Fruit fly (Drosophila melanogaster) whole organism, embryonic: ENCODE measurements around the gene Grx5.

Experiments
- Asciz ChIP-seq: fragments of 200-800 bp; sonication (Bioruptor generic); optimal IDR thresholded peaks from 2 replicates; lab custom pipeline; 2017; ENCODE audit warnings: missing biosample characterization, mild to moderate bottlenecking, missing genetic modification characterization, missing genetic modification reagents
- C15 ChIP-seq: fragments of 200-800 bp; sonication (Bioruptor generic); IDR thresholded peaks from 3 replicates; pipeline ENCODE4 v1.3.6; 2022; ENCODE audit warnings: missing biosample characterization, missing genetic modification characterization
- CG10274 ChIP-seq: fragments of 200-800 bp; sonication (Bioruptor generic); optimal IDR thresholded peaks from 3 replicates; lab custom pipeline; 2017; ENCODE audit warnings: missing biosample characterization, mild to moderate bottlenecking, missing genetic modification characterization
- CG10431 ChIP-seq: fragments of 200-800 bp; sonication (Bioruptor generic); optimal IDR thresholded peaks from 3 replicates; lab custom pipeline; 2018; ENCODE audit warnings: missing biosample characterization, mild to moderate bottlenecking, missing genetic modification characterization
- CG11696 ChIP-seq: fragments of 200-800 bp; sonication (Bioruptor generic); IDR thresholded peaks from 2 replicates; pipeline ENCODE4 v1.3.6; 2022; ENCODE audit warnings: missing biosample characterization, missing genetic modification characterization
- CG14441 ChIP-seq: fragments of 200-800 bp; sonication (Bioruptor generic); IDR thresholded peaks from 2 replicates; pipeline ENCODE4 v1.3.6; 2022; ENCODE audit warnings: missing biosample characterization, missing genetic modification characterization
- CG14667 ChIP-seq: fragments of 200-800 bp; sonication (Bioruptor generic); IDR thresholded peaks from 2 replicates; pipeline ENCODE4 v1.3.6; 2022; ENCODE audit warnings: missing biosample characterization, missing genetic modification characterization
- CG14710 ChIP-seq: fragments of 200-800 bp; sonication (Bioruptor generic); optimal IDR thresholded peaks from 3 replicates; lab custom pipeline; 2019; ENCODE audit warnings: missing biosample characterization, mild to moderate bottlenecking, missing genetic modification characterization, moderate library complexity
- CG17361 ChIP-seq: fragments of 200-800 bp; sonication (Bioruptor generic); IDR thresholded peaks from 3 replicates; pipeline ENCODE4 v1.3.6; 2022; ENCODE audit warnings: missing biosample characterization, missing genetic modification characterization
- CG17829 ChIP-seq: fragments of 200-800 bp; optimal IDR thresholded peaks from 2 replicates; lab custom pipeline; 2019; ENCODE audit warnings: missing biosample characterization, mild to moderate bottlenecking, missing genetic modification characterization, moderate library complexity
- CG18599 ChIP-seq: fragments of 200-800 bp; sonication (Bioruptor generic); optimal IDR thresholded peaks from 3 replicates; lab custom pipeline; 2017; ENCODE audit warnings: missing biosample characterization, missing genetic modification characterization, mild to moderate bottlenecking, moderate library complexity, missing genetic modification reagents
- CG2116 ChIP-seq: fragments of 200-800 bp; sonication (Bioruptor generic); optimal IDR thresholded peaks from 3 replicates; lab custom pipeline; 2018; ENCODE audit warnings: missing biosample characterization, mild to moderate bottlenecking, missing genetic modification characterization
- CG2129 ChIP-seq: fragments of 200-800 bp; sonication (Bioruptor generic); IDR thresholded peaks from 2 replicates; pipeline ENCODE4 v1.3.6; 2022; ENCODE audit warnings: missing biosample characterization, missing genetic modification characterization; ENCODE audit not compliant: partially characterized antibody
- CG2199 ChIP-seq: fragments of 200-800 bp; sonication (Bioruptor generic); IDR thresholded peaks from 3 replicates; pipeline ENCODE4 v1.3.6; 2022; ENCODE audit warnings: missing biosample characterization, missing genetic modification characterization
- CG2889 ChIP-seq: fragments of 200-800 bp; sonication (Bioruptor generic); IDR thresholded peaks from 3 replicates; pipeline ENCODE4 v1.3.6; 2022; ENCODE audit warnings: missing biosample characterization, missing genetic modification characterization
- CG3726 ChIP-seq: fragments of 200-800 bp; sonication (Bioruptor generic); IDR thresholded peaks from 3 replicates; pipeline ENCODE4, ENCODE4 v1.3.6; 2022; ENCODE audit warnings: missing biosample characterization, missing genetic modification characterization
- CG4328 ChIP-seq: fragments of 200-800 bp; sonication (Bioruptor generic); optimal IDR thresholded peaks from 3 replicates; lab custom pipeline; 2017; ENCODE audit warnings: missing biosample characterization, missing genetic modification reagents, missing genetic modification characterization
- CG4617 ChIP-seq: fragments of 200-800 bp; sonication (Bioruptor generic); optimal IDR thresholded peaks from 3 replicates; lab custom pipeline; 2016; ENCODE audit warnings: missing biosample characterization, missing genetic modification characterization, borderline replicate concordance
- CG6254 ChIP-seq: fragments of 200-800 bp; sonication (Bioruptor generic); optimal IDR thresholded peaks from 3 replicates; lab custom pipeline; 2017; ENCODE audit warnings: mild to moderate bottlenecking, missing biosample characterization, missing genetic modification reagents, missing genetic modification characterization
- CG8290 ChIP-seq, 3 experiments: fragments of 200-800 bp; sonication (Bioruptor generic); optimal IDR thresholded peaks; 2 replicates each; lab custom pipeline; 2016 to 2019; ENCODE audit warnings: missing biosample characterization in 3 of 3, missing genetic modification characterization in 3 of 3, mild to moderate bottlenecking in 2 of 3, moderate library complexity in 1 of 3
- CG8388 ChIP-seq: fragments of 200-800 bp; sonication (Bioruptor generic); optimal IDR thresholded peaks from 2 replicates; lab custom pipeline; 2019; ENCODE audit warnings: missing biosample characterization, mild to moderate bottlenecking, missing genetic modification characterization, moderate library complexity
- CG8765 ChIP-seq: fragments of 200-800 bp; sonication (Bioruptor generic); IDR thresholded peaks from 2 replicates; pipeline ENCODE4 v1.3.6; 2022; ENCODE audit warnings: missing biosample characterization, missing genetic modification characterization
- Camta ChIP-seq: fragments of 200-800 bp; sonication (Bioruptor generic); optimal IDR thresholded peaks from 2 replicates; lab custom pipeline; 2016; ENCODE audit warnings: missing biosample characterization, missing genetic modification characterization
- Dp ChIP-seq: fragments of 200-800 bp; sonication (Bioruptor generic); optimal IDR thresholded peaks from 2 replicates; lab custom pipeline; 2018; ENCODE audit warnings: missing biosample characterization, mild to moderate bottlenecking, missing genetic modification characterization, moderate library complexity
- Elba2 ChIP-seq: fragments of 200-800 bp; sonication (Bioruptor generic); optimal IDR thresholded peaks from 3 replicates; lab custom pipeline; 2016; ENCODE audit warnings: missing biosample characterization, missing genetic modification characterization
- HLH4C ChIP-seq: fragments of 200-800 bp; sonication (Bioruptor generic); IDR thresholded peaks from 3 replicates; pipeline ENCODE4 v1.3.6; 2022; ENCODE audit warnings: missing biosample characterization, missing genetic modification characterization; ENCODE audit not compliant: partially characterized antibody
- Hmx ChIP-seq: fragments of 200-800 bp; sonication (Bioruptor generic); optimal IDR thresholded peaks from 2 replicates; lab custom pipeline; 2016; ENCODE audit warnings: missing biosample characterization, missing genetic modification characterization
- Hsf ChIP-seq: fragments of 200-800 bp; sonication (Bioruptor generic); optimal IDR thresholded peaks from 3 replicates; lab custom pipeline; 2016; ENCODE audit warnings: missing biosample characterization, missing genetic modification characterization
- Med ChIP-seq: fragments of 200-800 bp; sonication (Bioruptor generic); peaks from one replicate; lab custom pipeline; 2016; ENCODE audit warnings: missing biosample characterization, missing genetic modification characterization, mild to moderate bottlenecking, inconsistent platforms, moderate library complexity
- NC2β ChIP-seq: fragments of 200-800 bp; sonication (Bioruptor generic); optimal IDR thresholded peaks from 2 replicates; lab custom pipeline; 2016; ENCODE audit warnings: missing biosample characterization, missing genetic modification characterization
- NfI ChIP-seq: fragments of 200-800 bp; sonication (Bioruptor generic); optimal IDR thresholded peaks from 3 replicates; lab custom pipeline; 2018; ENCODE audit warnings: missing biosample characterization, mild to moderate bottlenecking, missing genetic modification characterization, moderate library complexity
- Oli ChIP-seq: fragments of 200-800 bp; sonication (Bioruptor generic); optimal IDR thresholded peaks from 2 replicates; lab custom pipeline; 2018; ENCODE audit warnings: missing biosample characterization, mild to moderate bottlenecking, missing genetic modification characterization, moderate library complexity
- Ravus ChIP-seq: fragments of 200-800 bp; sonication (Bioruptor generic); IDR thresholded peaks from 2 replicates; pipeline ENCODE4 v1.3.6; 2022; ENCODE audit warnings: missing biosample characterization, missing genetic modification characterization
- Scr ChIP-seq: fragments of 200-800 bp; sonication (Bioruptor generic); IDR thresholded peaks from 2 replicates; pipeline ENCODE4 v1.3.6; 2022; ENCODE audit warnings: missing biosample characterization, missing genetic modification characterization; ENCODE audit not compliant: partially characterized antibody
- Sox102F ChIP-seq: fragments of 200-800 bp; sonication (Bioruptor generic); optimal IDR thresholded peaks from 2 replicates; lab custom pipeline; 2018; ENCODE audit warnings: missing biosample characterization, mild to moderate bottlenecking, missing genetic modification characterization, moderate library complexity
- ara ChIP-seq: fragments of 200-800 bp; sonication (Bioruptor generic); IDR thresholded peaks from 2 replicates; pipeline ENCODE4 v1.3.6; 2022; ENCODE audit warnings: missing biosample characterization, missing genetic modification characterization
- az2 ChIP-seq: fragments of 200-800 bp; sonication (Bioruptor generic); optimal IDR thresholded peaks from 3 replicates; lab custom pipeline; 2016; ENCODE audit warnings: missing biosample characterization, missing genetic modification characterization
- bigmax ChIP-seq: fragments of 200-800 bp; sonication (Bioruptor generic); optimal IDR thresholded peaks from 2 replicates; lab custom pipeline; 2018; ENCODE audit warnings: missing biosample characterization, mild to moderate bottlenecking, missing genetic modification characterization
- chm ChIP-seq: fragments of 200-800 bp; sonication (Bioruptor generic); IDR thresholded peaks from 2 replicates; pipeline ENCODE4 v1.3.6; 2022; ENCODE audit warnings: missing biosample characterization, missing genetic modification characterization
- dpn ChIP-seq, 2 experiments: fragments of 200-800 bp; sonication (Bioruptor generic); optimal IDR thresholded peaks; 3 replicates each; lab custom pipeline; 2016; ENCODE audit warnings: missing biosample characterization in 2 of 2, missing genetic modification characterization in 2 of 2
- kay ChIP-seq: fragments of 200-800 bp; sonication (Bioruptor generic); optimal IDR thresholded peaks from 2 replicates; lab custom pipeline; 2016; ENCODE audit warnings: missing biosample characterization, missing genetic modification characterization
- knrl ChIP-seq: fragments of 200-800 bp; sonication (Bioruptor generic); IDR thresholded peaks from 3 replicates; pipeline ENCODE4 v1.3.6; 2022; ENCODE audit warnings: missing biosample characterization, missing genetic modification characterization; ENCODE audit not compliant: partially characterized antibody
- peb ChIP-seq: fragments of 200-800 bp; sonication (Bioruptor generic); IDR thresholded peaks from 2 replicates; pipeline ENCODE4 v1.3.6; 2022; ENCODE audit warnings: missing biosample characterization, missing genetic modification characterization
- phol ChIP-seq: fragments of 200-800 bp; sonication (Bioruptor generic); optimal IDR thresholded peaks from 3 replicates; lab custom pipeline; 2018; ENCODE audit warnings: missing biosample characterization, mild to moderate bottlenecking, missing genetic modification characterization, moderate library complexity
- ro ChIP-seq: fragments of 200-800 bp; sonication (Bioruptor generic); IDR thresholded peaks from 2 replicates; pipeline ENCODE4 v1.3.6; 2022; ENCODE audit warnings: missing biosample characterization, missing genetic modification characterization
- sc ChIP-seq, 3 experiments: fragments of >200 bp in 2 of 3; fragments of 200-800 bp in 1 of 3; sonication (Bioruptor generic) in 1 of 3; optimal IDR thresholded peaks; 2 replicates in 2 of 3; 3 replicates in 1 of 3; lab custom pipeline; 2017; ENCODE audit warnings: mild to moderate bottlenecking in 1 of 3, missing biosample characterization in 1 of 3, missing genetic modification characterization in 1 of 3, missing genetic modification reagents in 1 of 3
- sens ChIP-seq: fragments of 200-800 bp; sonication (Bioruptor generic); peaks from one replicate; lab custom pipeline; 2016; ENCODE audit warnings: missing biosample characterization, missing genetic modification characterization
- sob ChIP-seq: fragments of 200-800 bp; sonication (Bioruptor generic); IDR thresholded peaks from 2 replicates; pipeline ENCODE4 v1.3.6; 2022; ENCODE audit warnings: missing biosample characterization, missing genetic modification characterization
- vvl ChIP-seq: fragments of 200-800 bp; sonication (Bioruptor generic); IDR thresholded peaks from 2 replicates; pipeline ENCODE4 v1.3.6; 2022; ENCODE audit warnings: missing biosample characterization, missing genetic modification characterization

The Grx5 gene

dm6 chrX:14841893-14842505 lies 4.0 kb upstream of the Grx5 start (continued):
- no peak for TF ChIP-seq Camta (GFP tag; lab: Kevin White, UChicago)
- no peak for TF ChIP-seq CG14710 (tag; lab: Kevin White, UChicago)
- no peak for TF ChIP-seq Elba2 (GFP tag; lab: Kevin White, UChicago)
- no peak for TF ChIP-seq CG8290 (GFP tag; optimal IDR thresholded peaks at IDR 0.05; lab: Kevin White, UChicago)
- TF ChIP-seq CG8290 (tag; optimal IDR thresholded peaks at IDR 0.05; lab: Kevin White, UChicago) = peak in 1 of 2 experiments; percentile 9
- TF ChIP-seq HLH4C = no peak
- no peak for TF ChIP-seq Ravus
- no peak for TF ChIP-seq vvl
- 0 out of 2 replicates have a peak, but pooled peaks have one; percentile 15 for TF ChIP-seq sob (GFP tag; lab: Robert Waterston, UW)
- peak in 1 of 2 experiments; percentile 2 for TF ChIP-seq dpn (GFP tag; optimal IDR thresholded peaks at IDR 0.05; lab: Kevin White, UChicago)
- TF ChIP-seq CG6254 = no peak
- TF ChIP-seq phol (tag; lab: Kevin White, UChicago) = peak; percentile 0
- TF ChIP-seq Med (GFP tag; lab: Kevin White, UChicago) = peak; percentile 15
- TF ChIP-seq CG3726 (GFP tag; lab: Robert Waterston, UW) = no peak
- TF ChIP-seq Oli (tag; lab: Kevin White, UChicago) = no peak
- no peak for TF ChIP-seq CG2129 (GFP tag; lab: Robert Waterston, UW)
- TF ChIP-seq CG8388 (GFP tag; lab: Kevin White, UChicago) = peak; percentile 42
- 0 out of 2 replicates have a peak, but pooled peaks have one; percentile 31 for TF ChIP-seq chm (GFP tag; lab: Robert Waterston, UW)
- no peak for TF ChIP-seq CG14441 (GFP tag; lab: Robert Waterston, UW)
- no peak for TF ChIP-seq NfI (GFP tag; lab: Kevin White, UChicago)
- TF ChIP-seq CG10431 (GFP tag; lab: Kevin White, UChicago) = peak; percentile 100
- no peak for TF ChIP-seq peb (GFP tag; lab: Robert Waterston, UW)
- TF ChIP-seq CG4328 (GFP tag; lab: Kevin White, UChicago) = no peak
- peak; percentile 8 for TF ChIP-seq CG2116
- TF ChIP-seq Sox102F = peak; percentile 21
- no peak for TF ChIP-seq CG2889 (GFP tag; lab: Robert Waterston, UW)
- TF ChIP-seq CG8765 (GFP tag; lab: Robert Waterston, UW) = no peak
- no peak for TF ChIP-seq Hsf (GFP tag; lab: Kevin White, UChicago)
- no peak for TF ChIP-seq Asciz (GFP tag; lab: Kevin White, UChicago)
- TF ChIP-seq CG14667 (GFP tag; lab: Robert Waterston, UW) = no peak
- TF ChIP-seq NC2β (GFP tag; lab: Kevin White, UChicago) = no peak
- 0 out of 3 replicates have a peak, but pooled peaks have one; percentile 43 for TF ChIP-seq CG2199 (GFP tag; lab: Robert Waterston, UW)
- TF ChIP-seq ara (GFP tag; lab: Robert Waterston, UW) = no peak
- TF ChIP-seq Hmx (GFP tag; lab: Kevin White, UChicago) = no peak
- TF ChIP-seq knrl (GFP tag; lab: Robert Waterston, UW) = 0 out of 3 replicates have a peak, but pooled peaks have one; percentile 16
- no peak for TF ChIP-seq kay (GFP tag; lab: Kevin White, UChicago)
- no peak for TF ChIP-seq C15
- TF ChIP-seq CG17829 = no peak
- no peak for TF ChIP-seq az2 (GFP tag; lab: Kevin White, UChicago)
- TF ChIP-seq CG11696 (GFP tag; lab: Robert Waterston, UW) = no peak
- no peak for TF ChIP-seq Scr
- TF ChIP-seq ro = no peak
- TF ChIP-seq CG17361 (GFP tag; lab: Robert Waterston, UW) = no peak
- TF ChIP-seq CG18599 (GFP tag; lab: Kevin White, UChicago) = peak; percentile 9
- no peak for TF ChIP-seq sc (optimal IDR thresholded peaks at IDR 0.05; lab: Kevin White, UChicago)
- no peak for TF ChIP-seq sc (GFP tag; optimal IDR thresholded peaks at IDR 0.05; lab: Kevin White, UChicago)
- TF ChIP-seq CG4617 = no peak
- no peak for TF ChIP-seq Dp
- peak; percentile 66 for TF ChIP-seq sens (GFP tag; lab: Kevin White, UChicago)
- TF ChIP-seq CG10274 (GFP tag; lab: Kevin White, UChicago) = no peak
- TF ChIP-seq bigmax (GFP tag; lab: Kevin White, UChicago) = no peak
